Worm (Caenorhabditis elegans): ENCODE results near the gene idpp-1.

- TF ChIP-seq ama-1 (optimal IDR thresholded peaks at IDR 0.05), result no peak
- TF ChIP-seq ceh-36 (tag; optimal IDR thresholded peaks at IDR 0.05), result no peak
- TF ChIP-seq pes-1 (GFP tag; IDR thresholded peaks at IDR 0.05), result no peak
- TF ChIP-seq ets-7 (tag; optimal IDR thresholded peaks at IDR 0.05), result no peak
- no peak for TF ChIP-seq aly-1 (tag; optimal IDR thresholded peaks at IDR 0.05)
- TF ChIP-seq B0310.2 (tag; optimal IDR thresholded peaks at IDR 0.05), result no peak
These were observed 8.3 kb downstream of the idpp-1 start for ce11 chrIII:748782-749181.
